Worm (Caenorhabditis elegans) whole organism, L4 larva: ENCODE results near the gene F20B6.4.

Experiments used
- D1046.2 ChIP-seq: fragments of 200-800 bp; sonication (Bioruptor generic); IDR thresholded peaks from 2 replicates; pipeline ENCODE4 v1.3.6; 2022; ENCODE audit warnings: missing genetic modification characterization, missing compliant biosample characterization
- F37D6.2 ChIP-seq: sonication (generic microtip); optimal IDR thresholded peaks from 2 replicates; lab custom pipeline; 2016; ENCODE audit warnings: mild to moderate bottlenecking, missing genetic modification characterization, missing compliant biosample characterization
- F44E2.7 ChIP-seq: fragments of 200-800 bp; sonication (Bioruptor generic); IDR thresholded peaks from 2 replicates; pipeline ENCODE4 v2.1.2; 2022; ENCODE audit warnings: missing genetic modification characterization, missing compliant biosample characterization
- Y105C5A.15 ChIP-seq: fragments of 200-800 bp; sonication (Bioruptor generic); IDR thresholded peaks from 2 replicates; pipeline ENCODE4 v1.3.6; 2022; ENCODE audit warnings: missing genetic modification characterization, missing compliant biosample characterization
- Y48G9A.11 ChIP-seq: fragments of 200-800 bp; sonication (Bioruptor generic); IDR thresholded peaks from 2 replicates; pipeline ENCODE4 v1.3.6; 2022; ENCODE audit warnings: missing genetic modification reagents, missing genetic modification characterization, missing compliant biosample characterization
- Y5F2A.4 ChIP-seq: fragments of 200-800 bp; sonication (Bioruptor generic); optimal IDR thresholded peaks from 2 replicates; lab custom pipeline; 2018; ENCODE audit warnings: mild to moderate bottlenecking, missing genetic modification characterization, missing compliant biosample characterization
- aha-1 ChIP-seq: fragments of 150-350 bp; peaks from one replicate; lab custom pipeline; 2014; ENCODE audit warnings: missing biosample characterization, missing genetic modification characterization
- aly-2 ChIP-seq: sonication (generic microtip); optimal IDR thresholded peaks from 2 replicates; lab custom pipeline; 2018; ENCODE audit warnings: missing biosample characterization, missing genetic modification characterization
- arid-1 ChIP-seq: fragments of 200-800 bp; sonication (Bioruptor generic); conservative IDR thresholded peaks from 2 replicates; pipeline ENCODE4 v1.3.6; 2022; ENCODE audit warnings: missing genetic modification reagents, missing genetic modification characterization, missing compliant biosample characterization
- attf-4 ChIP-seq: sonication (generic microtip); optimal IDR thresholded peaks from 3 replicates; lab custom pipeline; 2017; ENCODE audit warnings: missing biosample characterization, missing genetic modification characterization
- ceh-44 ChIP-seq: fragments of 200-800 bp; sonication (Bioruptor generic); IDR thresholded peaks from 2 replicates; pipeline ENCODE4 v1.3.6; 2022; ENCODE audit warnings: missing genetic modification reagents, missing genetic modification characterization, missing compliant biosample characterization
- ces-1 ChIP-seq: fragments of 150-350 bp; sonication (generic microtip); optimal IDR thresholded peaks from 4 replicates; lab custom pipeline; 2014; ENCODE audit warnings: missing biosample characterization, missing genetic modification reagents, missing genetic modification characterization
- daf-19 ChIP-seq: fragments of 200-800 bp; sonication (Bioruptor generic); conservative IDR thresholded peaks from 2 replicates; pipeline ENCODE4 v1.3.6; 2022; ENCODE audit warnings: missing genetic modification characterization, missing compliant biosample characterization
- daf-8 ChIP-seq: fragments of 200-800 bp; sonication (Bioruptor generic); IDR thresholded peaks from 2 replicates; pipeline ENCODE4 v1.3.6; 2022; ENCODE audit warnings: missing genetic modification characterization, missing compliant biosample characterization
- dmd-6 ChIP-seq: fragments of 200-800 bp; sonication (Bioruptor generic); IDR thresholded peaks from 2 replicates; pipeline ENCODE4 v1.3.6; 2022; ENCODE audit warnings: missing genetic modification reagents, missing genetic modification characterization, missing compliant biosample characterization
- dmd-8 ChIP-seq: fragments of 200-800 bp; sonication (Bioruptor generic); IDR thresholded peaks from 2 replicates; pipeline ENCODE4 v1.3.6; 2022; ENCODE audit warnings: missing genetic modification characterization, missing compliant biosample characterization
- dmd-9 ChIP-seq: fragments of 200-800 bp; sonication (Bioruptor generic); IDR thresholded peaks from 2 replicates; pipeline ENCODE4 v1.3.6; 2022; ENCODE audit warnings: missing genetic modification reagents, missing genetic modification characterization, missing compliant biosample characterization
- dve-1 ChIP-seq: sonication (generic microtip); optimal IDR thresholded peaks from 2 replicates; lab custom pipeline; 2017; ENCODE audit warnings: antibody characterized with exemption, mild to moderate bottlenecking, missing genetic modification characterization, missing compliant biosample characterization; ENCODE audit not compliant: insufficient read depth
- gei-8 ChIP-seq: fragments of 200-800 bp; sonication (Bioruptor generic); optimal IDR thresholded peaks from 2 replicates; lab custom pipeline; 2018; ENCODE audit warnings: mild to moderate bottlenecking, missing genetic modification characterization, missing compliant biosample characterization
- hlh-11 ChIP-seq: fragments of 200-800 bp; sonication (Bioruptor generic); optimal IDR thresholded peaks from 2 replicates; lab custom pipeline; 2018; ENCODE audit warnings: mild to moderate bottlenecking, missing genetic modification characterization, missing compliant biosample characterization
- hlh-30 ChIP-seq: sonication (generic microtip); optimal IDR thresholded peaks from 2 replicates; lab custom pipeline; 2017; ENCODE audit warnings: antibody characterized with exemption, mild to moderate bottlenecking, missing genetic modification characterization, missing compliant biosample characterization; ENCODE audit not compliant: insufficient read depth
- jun-1 ChIP-seq: fragments of 150-350 bp; optimal IDR thresholded peaks from 2 replicates; lab custom pipeline; 2014; ENCODE audit warnings: missing biosample characterization, missing genetic modification reagents, missing genetic modification characterization
- lim-7 ChIP-seq: fragments of 200-800 bp; sonication (Bioruptor generic); IDR thresholded peaks from 2 replicates; pipeline ENCODE4 v1.3.6; 2022; ENCODE audit warnings: missing genetic modification characterization, missing compliant biosample characterization
- lin-29 ChIP-seq: fragments of 200-800 bp; sonication (Bioruptor generic); IDR thresholded peaks from 2 replicates; pipeline ENCODE4 v1.3.6; 2022; ENCODE audit warnings: missing genetic modification reagents, missing genetic modification characterization, missing compliant biosample characterization
- lin-39 ChIP-seq: fragments of 150-350 bp; optimal IDR thresholded peaks from 2 replicates; lab custom pipeline; 2014; ENCODE audit warnings: missing biosample characterization, missing genetic modification reagents, missing genetic modification characterization
- lir-3 ChIP-seq: sonication (generic microtip); optimal IDR thresholded peaks from 2 replicates; lab custom pipeline; 2016; ENCODE audit warnings: mild to moderate bottlenecking, missing genetic modification characterization, missing compliant biosample characterization
- lsy-2 ChIP-seq, 2 experiments: fragments of 150-350 bp in 1 of 2; sonication (generic microtip) in 1 of 2; optimal IDR thresholded peaks; 2 replicates each; lab custom pipeline; 2014 to 2017; ENCODE audit warnings: missing biosample characterization in 2 of 2, missing genetic modification characterization in 2 of 2
- madf-5 ChIP-seq, 2 experiments: fragments of 200-800 bp; sonication (Bioruptor generic); IDR thresholded peaks; 2 replicates each; pipeline ENCODE4 v1.3.6; 2022; ENCODE audit warnings: missing compliant biosample characterization in 2 of 2, missing genetic modification characterization in 2 of 2
- madf-9 ChIP-seq: fragments of 200-800 bp; sonication (Bioruptor generic); conservative IDR thresholded peaks from 2 replicates; pipeline ENCODE4 v1.3.6; 2022; ENCODE audit warnings: missing genetic modification reagents, missing genetic modification characterization, missing compliant biosample characterization
- mdl-1 ChIP-seq, 2 experiments: fragments of 150-350 bp in 1 of 2; sonication (generic microtip) in 1 of 2; optimal IDR thresholded peaks; 2 replicates each; lab custom pipeline; 2014 to 2017; ENCODE audit warnings: missing biosample characterization in 2 of 2, missing genetic modification characterization in 2 of 2
- mes-2 ChIP-seq: sonication (generic microtip); optimal IDR thresholded peaks from 2 replicates; lab custom pipeline; 2016; ENCODE audit warnings: missing genotype, mild to moderate bottlenecking, missing genetic modification characterization, missing compliant biosample characterization; ENCODE audit not compliant: poor library complexity, severe bottlenecking
- mxl-2 ChIP-seq: fragments of 200-800 bp; sonication (Bioruptor generic); conservative IDR thresholded peaks from 2 replicates; pipeline ENCODE4 v1.3.6; 2022; ENCODE audit warnings: missing genetic modification reagents, missing genetic modification characterization, missing compliant biosample characterization
- mxl-3 ChIP-seq: fragments of 200-800 bp; sonication (Bioruptor generic); optimal IDR thresholded peaks from 2 replicates; lab custom pipeline; 2018; ENCODE audit warnings: mild to moderate bottlenecking, missing genetic modification characterization, missing compliant biosample characterization
- nhr-10 ChIP-seq: fragments of 150-350 bp; optimal IDR thresholded peaks from 2 replicates; lab custom pipeline; 2014; ENCODE audit warnings: missing biosample characterization, missing genetic modification characterization
- nhr-102 ChIP-seq: sonication (generic microtip); optimal IDR thresholded peaks from 2 replicates; lab custom pipeline; 2016; ENCODE audit warnings: mild to moderate bottlenecking, missing genetic modification characterization, moderate library complexity, missing compliant biosample characterization
- nhr-11 ChIP-seq: fragments of 150-350 bp; optimal IDR thresholded peaks from 2 replicates; lab custom pipeline; 2014; ENCODE audit warnings: missing biosample characterization, missing genetic modification characterization
- nhr-237 ChIP-seq: sonication (generic microtip); optimal IDR thresholded peaks from 2 replicates; lab custom pipeline; 2017; ENCODE audit warnings: missing biosample characterization, missing genetic modification characterization
- nhr-41 ChIP-seq: fragments of 200-800 bp; sonication (Bioruptor generic); IDR thresholded peaks from 2 replicates; pipeline ENCODE4 v1.3.6; 2022; ENCODE audit warnings: missing genetic modification reagents, missing genetic modification characterization, missing compliant biosample characterization
- nhr-42 ChIP-seq: fragments of 200-800 bp; sonication (Bioruptor generic); IDR thresholded peaks from 2 replicates; pipeline ENCODE4 v1.3.6; 2022; ENCODE audit warnings: missing genetic modification characterization, missing compliant biosample characterization
- nhr-48 ChIP-seq: sonication (generic microtip); optimal IDR thresholded peaks from 2 replicates; lab custom pipeline; 2016; ENCODE audit warnings: mild to moderate bottlenecking, missing genetic modification characterization, missing compliant biosample characterization
- nhr-6 ChIP-seq: fragments of 150-350 bp; optimal IDR thresholded peaks from 2 replicates; lab custom pipeline; 2014; ENCODE audit warnings: missing biosample characterization, missing genetic modification characterization
- nhr-76 ChIP-seq: fragments of 150-350 bp; optimal IDR thresholded peaks from 2 replicates; lab custom pipeline; 2014; ENCODE audit warnings: missing biosample characterization, missing genetic modification characterization
- rbr-2 ChIP-seq: sonication (generic microtip); optimal IDR thresholded peaks from 2 replicates; lab custom pipeline; 2016; ENCODE audit warnings: missing genotype, missing genetic modification characterization, missing compliant biosample characterization
- sdz-12 ChIP-seq: fragments of 200-800 bp; sonication (Bioruptor generic); optimal IDR thresholded peaks from 2 replicates; lab custom pipeline; 2018; ENCODE audit warnings: mild to moderate bottlenecking, missing genetic modification characterization, missing compliant biosample characterization
- snpc-1.2 ChIP-seq: fragments of 200-800 bp; sonication (Bioruptor generic); IDR thresholded peaks from 2 replicates; pipeline ENCODE4 v1.3.6; 2022; ENCODE audit warnings: missing genetic modification reagents, missing genetic modification characterization, missing compliant biosample characterization
- snpc-4 ChIP-seq: fragments of 150-350 bp; optimal IDR thresholded peaks from 2 replicates; lab custom pipeline; 2014; ENCODE audit warnings: missing biosample characterization, missing genetic modification characterization
- tra-1 ChIP-seq: fragments of 200-800 bp; sonication (Bioruptor generic); IDR thresholded peaks from 2 replicates; pipeline ENCODE4 v1.3.6; 2022; ENCODE audit warnings: missing genetic modification reagents, missing genetic modification characterization, missing compliant biosample characterization
- zag-1 ChIP-seq: fragments of 150-350 bp; optimal IDR thresholded peaks from 2 replicates; lab custom pipeline; 2014; ENCODE audit warnings: missing biosample characterization, missing genetic modification characterization
- zfp-3 ChIP-seq: fragments of 200-800 bp; sonication (Bioruptor generic); conservative IDR thresholded peaks from 2 replicates; pipeline ENCODE4 v1.3.6; 2022; ENCODE audit warnings: missing genetic modification reagents, missing genetic modification characterization, missing compliant biosample characterization
- zip-11 ChIP-seq: fragments of 200-800 bp; sonication (Bioruptor generic); IDR thresholded peaks from 2 replicates; pipeline ENCODE4 v1.3.6; 2022; ENCODE audit warnings: missing genetic modification characterization, missing compliant biosample characterization
- ztf-11 ChIP-seq: fragments of 150-350 bp; optimal IDR thresholded peaks from 2 replicates; lab custom pipeline; 2014; ENCODE audit warnings: missing biosample characterization, missing genetic modification characterization

Gene F20B6.4

DNA sequence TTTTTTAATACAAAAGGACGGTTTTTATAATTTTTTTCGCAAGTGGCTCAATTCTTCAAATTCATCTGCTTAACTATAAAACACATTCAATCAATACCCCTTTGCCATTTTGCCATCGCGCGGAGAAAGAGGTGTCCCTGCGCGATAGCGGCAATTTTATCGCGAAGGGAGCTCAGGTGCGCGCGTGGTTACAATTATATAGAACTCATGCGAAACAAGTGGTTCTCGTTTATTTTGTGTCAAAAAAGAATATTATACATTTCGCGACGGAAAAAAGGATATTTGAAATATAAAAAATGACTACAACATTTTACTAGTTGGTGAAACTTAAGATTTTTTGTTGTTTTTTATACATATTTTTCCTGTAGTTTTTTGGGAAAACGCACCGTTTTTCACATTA, 12.8 kb upstream of the F20B6.4 start (continued):
- TF ChIP-seq ceh-44 (peak; percentile 89), Y48G9A.11 (GFP tag; lab: Robert Waterston, UW) (0 out of 2 replicates have a peak, but pooled peaks have one; percentile 15), nhr-76 (peak; percentile 70), nhr-42 (GFP tag; lab: Robert Waterston, UW) (peak; percentile 100), mxl-3 (GFP tag; lab: Kevin White, UChicago) (peak; percentile 95), mxl-2 (GFP tag; lab: Robert Waterston, UW) (peak; percentile 91), dmd-9 (GFP tag; lab: Robert Waterston, UW) (peak; percentile 89), aha-1 (tag; lab: Kevin White, UChicago) (peak; percentile 100), sdz-12 (GFP tag; lab: Kevin White, UChicago) (peak; percentile 81), Y5F2A.4 (GFP tag; lab: Kevin White, UChicago) (peak; percentile 96), lsy-2 (tag; optimal IDR thresholded peaks at IDR 0.05; lab: Kevin White, UChicago) (peak; percentile 97), F37D6.2 (tag; lab: Kevin White, UChicago) (peak; percentile 99), hlh-30 (tag; lab: Kevin White, UChicago) (peak; percentile 96), nhr-11 (tag; lab: Kevin White, UChicago) (peak; percentile 98), mdl-1 (tag; optimal IDR thresholded peaks at IDR 0.05; lab: Kevin White, UChicago) (peak; percentile 93 to 97), lin-29 (peak; percentile 99), Y105C5A.15 (GFP tag; lab: Robert Waterston, UW) (peak; percentile 94), ztf-11 (tag; lab: Kevin White, UChicago) (peak; percentile 67), arid-1 (GFP tag; lab: Robert Waterston, UW) (peak; percentile 98), zag-1 (tag; lab: Kevin White, UChicago) (peak; percentile 98), dmd-6 (GFP tag; lab: Robert Waterston, UW) (peak; percentile 99), D1046.2 (peak; percentile 95), aly-2 (tag; lab: Kevin White, UChicago) (no peak), madf-5 (GFP tag; IDR thresholded peaks at IDR 0.05; lab: Robert Waterston, UW) (peak in 1 of 2 experiments; percentile 98; a peak in 2 of 4 replicates), snpc-4 (peak; percentile 39), lim-7 (GFP tag; lab: Robert Waterston, UW) (peak; percentile 79), lir-3 (tag; lab: Kevin White, UChicago) (peak; percentile 93), daf-8 (peak; percentile 88; the same call in 1 of the 2 replicates), dmd-8 (GFP tag; lab: Robert Waterston, UW) (peak; percentile 88), dve-1 (tag; lab: Kevin White, UChicago) (peak; percentile 100), zip-11 (GFP tag; lab: Robert Waterston, UW) (peak; percentile 68; the same call in 1 of the 2 replicates), gei-8 (peak; percentile 50), hlh-11 (tag; lab: Kevin White, UChicago) (peak; percentile 98), snpc-1.2 (GFP tag; lab: Robert Waterston, UW) (peak; percentile 62; the same call in 1 of the 2 replicates), nhr-10 (tag; lab: Kevin White, UChicago) (peak; percentile 99), nhr-237 (tag; lab: Kevin White, UChicago) (peak; percentile 94), nhr-102 (tag; lab: Kevin White, UChicago) (peak; percentile 99), ces-1 (peak; percentile 94), zfp-3 (peak; percentile 97), daf-19 (no peak), lin-39 (tag; lab: Kevin White, UChicago) (peak; percentile 87), nhr-41 (peak; percentile 88), rbr-2 (peak; percentile 99), tra-1 (peak; percentile 97), nhr-6 (tag; lab: Kevin White, UChicago) (peak; percentile 98), nhr-48 (tag; lab: Kevin White, UChicago) (peak; percentile 97), F44E2.7 (GFP tag; lab: Robert Waterston, UW) (peak; percentile 93), attf-4 (tag; lab: Kevin White, UChicago) (no peak), mes-2 (tag; lab: Kevin White, UChicago) (peak; percentile 100), jun-1 (tag; lab: Kevin White, UChicago) (peak; percentile 99), madf-9 (GFP tag; lab: Robert Waterston, UW) (peak; percentile 99)
